Worm (Caenorhabditis elegans): Measurements from ENCODE around the gene C03F11.4.

DNA sequence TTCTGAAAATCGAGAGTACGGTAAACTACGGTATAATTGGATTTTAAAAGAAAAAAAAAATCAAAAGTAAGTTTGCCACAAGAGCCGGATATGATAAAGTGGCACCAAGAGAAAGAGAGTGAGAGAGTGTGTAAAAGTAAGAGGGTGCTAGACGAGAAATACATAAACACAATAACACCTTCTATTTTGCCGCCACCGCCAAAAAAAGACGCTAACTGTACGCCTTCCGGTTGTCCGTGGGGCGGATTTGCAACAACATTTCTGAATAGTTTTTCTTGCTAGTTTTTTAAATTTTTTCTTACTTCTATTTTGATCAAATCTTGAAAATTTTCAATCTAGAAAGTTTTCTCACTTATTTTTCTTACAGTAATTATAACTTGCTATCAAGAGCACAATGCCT is 33.6 kb downstream of the C03F11.4 start, which contains the start of gene F35C8.8:
- no peak for TF ChIP-seq pqm-1 (tag; optimal IDR thresholded peaks at IDR 0.05)
- TF ChIP-seq fkh-10 (GFP tag; optimal IDR thresholded peaks at IDR 0.05), result no peak
- no peak for TF ChIP-seq fax-1 (tag; optimal IDR thresholded peaks at IDR 0.05)
- no peak for TF ChIP-seq pros-1 (tag; optimal IDR thresholded peaks at IDR 0.05)
- no peak for TF ChIP-seq hlh-13 (GFP tag; optimal IDR thresholded peaks at IDR 0.05)
- no peak for TF ChIP-seq F13H6.1 (tag; optimal IDR thresholded peaks at IDR 0.05)
